Fruit fly (Drosophila melanogaster) whole organism, prepupa: ENCODE measurements around the gene NijB.

Source experiments
- Blimp-1 ChIP-seq: fragments of 200-800 bp; sonication (Bioruptor generic); optimal IDR thresholded peaks from 3 replicates; lab custom pipeline; 2017; ENCODE audit warnings: missing biosample characterization, missing genetic modification characterization, mild to moderate bottlenecking, moderate library complexity, missing genetic modification reagents
- CG6854 ChIP-seq: fragments of 200-800 bp; sonication (Bioruptor generic); optimal IDR thresholded peaks from 2 replicates; lab custom pipeline; 2017; ENCODE audit warnings: missing biosample characterization, mild to moderate bottlenecking, missing genetic modification characterization
- CG8119 ChIP-seq: fragments of 200-800 bp; sonication (Bioruptor generic); IDR thresholded peaks from 3 replicates; pipeline ENCODE4 v1.3.6; 2022; ENCODE audit warnings: missing biosample characterization, missing genetic modification characterization
- CG9139 ChIP-seq: fragments of 200-800 bp; sonication (Bioruptor generic); optimal IDR thresholded peaks from 3 replicates; lab custom pipeline; 2017; ENCODE audit warnings: missing biosample characterization, mild to moderate bottlenecking, missing genetic modification characterization
- Eip93F ChIP-seq: fragments of 200-800 bp; sonication (Bioruptor generic); optimal IDR thresholded peaks from 2 replicates; lab custom pipeline; 2016; ENCODE audit warnings: missing biosample characterization, mild to moderate bottlenecking, missing genetic modification characterization
- cyc ChIP-seq: fragments of 200-800 bp; sonication (Bioruptor generic); optimal IDR thresholded peaks from 3 replicates; lab custom pipeline; 2016; ENCODE audit warnings: missing biosample characterization, missing genetic modification characterization
- topi ChIP-seq: fragments of 200-800 bp; sonication (Bioruptor generic); optimal IDR thresholded peaks from 3 replicates; lab custom pipeline; 2016; ENCODE audit warnings: missing biosample characterization, missing genetic modification characterization

dm6 chr3L:18891986-18892385 lies at the start of gene NijB:
- TF ChIP-seq topi (GFP tag; lab: Kevin White, UChicago) (no peak), CG8119 (GFP tag; lab: Robert Waterston, UW) (no peak), cyc (GFP tag; lab: Kevin White, UChicago) (no peak), Eip93F (GFP tag; lab: Kevin White, UChicago) (no peak), CG6854 (GFP tag; lab: Kevin White, UChicago) (no peak), CG9139 (GFP tag; lab: Kevin White, UChicago) (no peak), Blimp-1 (GFP tag; lab: Kevin White, UChicago) (no peak)
